Worm (Caenorhabditis elegans) whole organism, late embryonic: ENCODE data around the gene B0252.11.
A peak's percentile ranks its signal among the peaks of the same experiment; 100 is the strongest.

Experiments
- C38D4.7 ChIP-seq: fragments of 200-800 bp; sonication (Bioruptor generic); optimal IDR thresholded peaks from 2 replicates; lab custom pipeline; 2018; ENCODE audit warnings: mild to moderate bottlenecking, missing genetic modification characterization, moderate library complexity, missing compliant biosample characterization
- F13H6.1 ChIP-seq: sonication (generic microtip); optimal IDR thresholded peaks from 2 replicates; lab custom pipeline; 2016; ENCODE audit warnings: missing genetic modification characterization, missing compliant biosample characterization
- K02D7.2 ChIP-seq: sonication (generic microtip); optimal IDR thresholded peaks from 2 replicates; lab custom pipeline; 2017; ENCODE audit warnings: mild to moderate bottlenecking, missing genetic modification characterization, missing compliant biosample characterization
- K09A11.1 ChIP-seq: sonication (generic microtip); optimal IDR thresholded peaks from 2 replicates; lab custom pipeline; 2017; ENCODE audit warnings: antibody characterized with exemption, mild to moderate bottlenecking, missing genetic modification characterization, missing compliant biosample characterization; ENCODE audit not compliant: insufficient read depth
- T23F11.4 ChIP-seq: fragments of 200-800 bp; sonication (Bioruptor generic); optimal IDR thresholded peaks from 2 replicates; lab custom pipeline; 2018; ENCODE audit warnings: mild to moderate bottlenecking, missing genetic modification characterization, missing compliant biosample characterization
- Y22D7AL.16 ChIP-seq: sonication (generic microtip); optimal IDR thresholded peaks from 2 replicates; lab custom pipeline; 2016; ENCODE audit warnings: missing genetic modification characterization, missing compliant biosample characterization
- ceh-14 ChIP-seq: sonication (generic microtip); optimal IDR thresholded peaks from 2 replicates; lab custom pipeline; 2016; ENCODE audit warnings: missing genotype, missing genetic modification characterization, missing compliant biosample characterization
- ceh-18 ChIP-seq: sonication (generic microtip); optimal IDR thresholded peaks from 2 replicates; lab custom pipeline; 2016; ENCODE audit warnings: missing genetic modification characterization, missing compliant biosample characterization
- ceh-2 ChIP-seq: sonication (generic microtip); optimal IDR thresholded peaks from 2 replicates; lab custom pipeline; 2016; ENCODE audit warnings: missing genotype, missing genetic modification characterization, missing compliant biosample characterization
- ceh-22 ChIP-seq: sonication (generic microtip); optimal IDR thresholded peaks from 2 replicates; lab custom pipeline; 2017; ENCODE audit warnings: missing biosample characterization, missing genetic modification characterization
- ceh-24 ChIP-seq: sonication (generic microtip); optimal IDR thresholded peaks from 2 replicates; lab custom pipeline; 2016; ENCODE audit warnings: mild to moderate bottlenecking, missing genetic modification characterization, missing compliant biosample characterization
- ceh-30 ChIP-seq: fragments of 150-350 bp; optimal IDR thresholded peaks from 2 replicates; lab custom pipeline; 2014; ENCODE audit warnings: missing biosample characterization, missing genetic modification characterization
- ceh-31 ChIP-seq: sonication (generic microtip); optimal IDR thresholded peaks from 2 replicates; lab custom pipeline; 2016; ENCODE audit warnings: missing genetic modification characterization, missing compliant biosample characterization
- ceh-45 ChIP-seq: fragments of 200-800 bp; sonication (Bioruptor generic); IDR thresholded peaks from 2 replicates; pipeline ENCODE4 v1.3.6; 2022; ENCODE audit warnings: missing genetic modification reagents, missing genetic modification characterization, missing compliant biosample characterization
- ceh-6 ChIP-seq: fragments of 200-800 bp; sonication (Bioruptor generic); optimal IDR thresholded peaks from 2 replicates; lab custom pipeline; 2018; ENCODE audit warnings: mild to moderate bottlenecking, missing genetic modification characterization, missing compliant biosample characterization
- ceh-9 ChIP-seq: sonication (generic microtip); optimal IDR thresholded peaks from 2 replicates; lab custom pipeline; 2016; ENCODE audit warnings: mild to moderate bottlenecking, missing genetic modification characterization, inconsistent platforms, missing compliant biosample characterization
- dve-1 ChIP-seq: sonication (generic microtip); optimal IDR thresholded peaks from 2 replicates; lab custom pipeline; 2017; ENCODE audit warnings: antibody characterized with exemption, mild to moderate bottlenecking, missing genetic modification characterization, missing compliant biosample characterization
- elt-2 ChIP-seq: sonication (generic microtip); optimal IDR thresholded peaks from 2 replicates; lab custom pipeline; 2016; ENCODE audit warnings: missing genetic modification reagents, missing genetic modification characterization, missing compliant biosample characterization
- elt-4 ChIP-seq: sonication (generic microtip); optimal IDR thresholded peaks from 2 replicates; lab custom pipeline; 2016; ENCODE audit warnings: missing genetic modification characterization, missing compliant biosample characterization
- fax-1 ChIP-seq: sonication (generic microtip); optimal IDR thresholded peaks from 2 replicates; lab custom pipeline; 2016; ENCODE audit warnings: missing genotype, missing genetic modification characterization, missing compliant biosample characterization
- fkh-10 ChIP-seq: fragments of 150-350 bp; optimal IDR thresholded peaks from 2 replicates; lab custom pipeline; 2014; ENCODE audit warnings: missing biosample characterization, missing genetic modification reagents, missing genetic modification characterization
- hlh-30 ChIP-seq: sonication (generic microtip); optimal IDR thresholded peaks from 2 replicates; lab custom pipeline; 2017; ENCODE audit warnings: antibody characterized with exemption, missing genetic modification characterization, missing compliant biosample characterization; ENCODE audit not compliant: insufficient read depth
- hlh-6 ChIP-seq: sonication (generic microtip); optimal IDR thresholded peaks from 2 replicates; lab custom pipeline; 2016; ENCODE audit warnings: missing genotype, missing genetic modification characterization, missing compliant biosample characterization
- hlh-8 ChIP-seq: sonication (generic microtip); optimal IDR thresholded peaks from 2 replicates; lab custom pipeline; 2016; ENCODE audit warnings: missing genotype, missing genetic modification characterization, missing compliant biosample characterization
- lim-6 ChIP-seq: sonication (generic microtip); optimal IDR thresholded peaks from 2 replicates; lab custom pipeline; 2016; ENCODE audit warnings: missing genetic modification characterization, missing compliant biosample characterization
- lin-11 ChIP-seq: fragments of 200-800 bp; sonication (Bioruptor generic); optimal IDR thresholded peaks from 2 replicates; lab custom pipeline; 2018; ENCODE audit warnings: mild to moderate bottlenecking, missing genetic modification characterization, missing compliant biosample characterization
- mec-3 ChIP-seq: sonication (generic microtip); optimal IDR thresholded peaks from 2 replicates; lab custom pipeline; 2016; ENCODE audit warnings: borderline replicate concordance, missing genetic modification characterization, missing compliant biosample characterization
- npax-4 ChIP-seq: sonication (generic microtip); optimal IDR thresholded peaks from 2 replicates; lab custom pipeline; 2016; ENCODE audit warnings: missing genetic modification characterization, missing compliant biosample characterization
- odd-2 ChIP-seq: sonication (generic microtip); optimal IDR thresholded peaks from 2 replicates; lab custom pipeline; 2017; ENCODE audit warnings: antibody characterized with exemption, mild to moderate bottlenecking, missing genetic modification characterization, missing compliant biosample characterization
- pag-3 ChIP-seq: sonication (generic microtip); optimal IDR thresholded peaks from 2 replicates; lab custom pipeline; 2016; ENCODE audit warnings: missing compliant biosample characterization, missing genetic modification characterization, borderline replicate concordance
- pax-1 ChIP-seq: fragments of 150-350 bp; optimal IDR thresholded peaks from 2 replicates; lab custom pipeline; 2014; ENCODE audit warnings: missing biosample characterization, missing genetic modification characterization
- pha-2 ChIP-seq: sonication (generic microtip); optimal IDR thresholded peaks from 2 replicates; lab custom pipeline; 2017; ENCODE audit warnings: mild to moderate bottlenecking, missing genetic modification characterization, missing compliant biosample characterization
- pqm-1 ChIP-seq: sonication (generic microtip); optimal IDR thresholded peaks from 2 replicates; lab custom pipeline; 2016; ENCODE audit warnings: missing genetic modification characterization, missing compliant biosample characterization
- pros-1 ChIP-seq: fragments of 150-350 bp; optimal IDR thresholded peaks from 2 replicates; lab custom pipeline; 2014; ENCODE audit warnings: missing biosample characterization, missing genetic modification reagents, missing genetic modification characterization
- ref-2 ChIP-seq: sonication (generic microtip); optimal IDR thresholded peaks from 2 replicates; lab custom pipeline; 2016; ENCODE audit warnings: missing genetic modification characterization, missing compliant biosample characterization
- sox-2 ChIP-seq: fragments of 200-800 bp; sonication (Bioruptor generic); IDR thresholded peaks from 2 replicates; pipeline ENCODE4 v1.3.6; 2022; ENCODE audit warnings: missing genetic modification reagents, missing genetic modification characterization, missing compliant biosample characterization
- syd-9 ChIP-seq: sonication (generic microtip); optimal IDR thresholded peaks from 2 replicates; lab custom pipeline; 2016; ENCODE audit warnings: mild to moderate bottlenecking, missing genetic modification characterization, moderate library complexity, missing compliant biosample characterization
- tbx-7 ChIP-seq: sonication (generic microtip); optimal IDR thresholded peaks from 2 replicates; lab custom pipeline; 2016; ENCODE audit warnings: missing genotype, missing genetic modification characterization, missing compliant biosample characterization
- ttx-3 ChIP-seq: sonication (generic microtip); optimal IDR thresholded peaks from 2 replicates; lab custom pipeline; 2016; ENCODE audit warnings: missing genetic modification reagents, missing genetic modification characterization, missing compliant biosample characterization
- unc-3 ChIP-seq, 2 experiments: fragments of 200-800 bp in 1 of 2; sonication (Bioruptor generic) in 1 of 2; sonication (generic microtip) in 1 of 2; conservative IDR thresholded peaks in 1 of 2; optimal IDR thresholded peaks in 1 of 2; 2 replicates each; pipeline versions ENCODE4 v1.3.6 to Lab custom; 2016 to 2022; ENCODE audit warnings: missing compliant biosample characterization in 2 of 2, missing genetic modification characterization in 2 of 2, missing genetic modification reagents in 1 of 2
- unc-42 ChIP-seq: sonication (generic microtip); optimal IDR thresholded peaks from 2 replicates; lab custom pipeline; 2016; ENCODE audit warnings: missing genotype, missing genetic modification characterization, missing compliant biosample characterization
- unc-55 ChIP-seq: sonication (generic microtip); optimal IDR thresholded peaks from 2 replicates; lab custom pipeline; 2017; ENCODE audit warnings: missing biosample characterization, missing genetic modification reagents, missing genetic modification characterization

Gene B0252.11

DNA sequence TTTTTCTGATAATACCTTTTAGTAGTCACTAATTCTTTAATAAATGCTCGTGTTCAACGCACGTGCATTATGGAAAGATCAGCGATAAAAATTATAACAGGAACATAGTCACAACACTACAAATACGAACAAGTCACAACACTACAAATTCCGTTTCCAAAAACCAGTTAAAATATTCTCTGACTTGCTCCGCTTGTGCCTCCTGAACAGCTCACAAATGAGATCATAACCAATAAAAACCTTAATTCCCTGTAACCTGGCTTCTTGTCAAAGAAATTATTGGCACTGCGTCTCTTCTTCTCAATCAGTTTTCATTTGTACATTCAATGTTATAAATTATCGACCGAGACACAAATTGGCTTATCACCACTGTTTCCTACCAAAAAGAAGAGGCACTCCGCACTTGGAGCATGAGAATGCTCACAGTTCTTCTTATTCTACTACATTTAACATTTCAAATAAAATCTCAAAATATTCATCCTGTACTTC, 1.8 kb upstream of the B0252.11 start, which contains the start of gene B0252.1:
Gene B0252.1 (plus strand): TSS at position 318 of the 489 bp plus-strand sequence.
- no peak for TF ChIP-seq mec-3 (tag; lab: Kevin White, UChicago)
- TF ChIP-seq F13H6.1 (tag; lab: Kevin White, UChicago): no peak
- no peak for TF ChIP-seq K09A11.1 (tag; lab: Kevin White, UChicago)
- TF ChIP-seq C38D4.7 (GFP tag; lab: Kevin White, UChicago): no peak
- TF ChIP-seq pqm-1 (tag; lab: Kevin White, UChicago): no peak
- no peak for TF ChIP-seq hlh-30 (tag; lab: Kevin White, UChicago)

DNA sequence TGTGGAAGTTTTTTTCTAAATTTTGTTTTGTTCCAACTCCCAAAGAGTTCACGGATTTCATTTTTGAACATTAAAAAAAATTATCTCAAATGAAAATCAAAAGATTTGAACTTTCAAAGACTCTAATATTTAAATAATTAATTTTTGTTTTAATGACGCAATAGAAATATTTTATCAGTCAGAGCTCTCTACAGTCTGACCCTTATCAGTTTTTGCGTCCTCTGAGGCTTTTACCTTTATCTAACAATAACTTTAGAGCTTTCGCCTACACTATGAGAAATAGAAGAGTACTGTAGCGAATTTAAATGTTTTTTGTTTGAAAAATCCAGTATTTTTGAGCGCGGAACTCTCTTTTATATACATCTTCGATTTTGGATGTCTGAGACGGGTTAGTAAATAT, 1.3 kb upstream of the B0252.11 start, which contains the start of gene B0252.5:
Gene B0252.5 (minus strand): TSS at position 17 of the 400 bp plus-strand sequence.
- no peak for TF ChIP-seq ceh-9 (tag; lab: Kevin White, UChicago)
- TF ChIP-seq pax-1: no peak
- no peak for TF ChIP-seq ceh-24 (tag; lab: Kevin White, UChicago)
- no peak for TF ChIP-seq pag-3 (tag; lab: Kevin White, UChicago)
- TF ChIP-seq dve-1 (tag; lab: Kevin White, UChicago): no peak
- no peak for TF ChIP-seq ceh-6 (GFP tag; lab: Kevin White, UChicago)
- TF ChIP-seq pros-1 (tag; lab: Kevin White, UChicago): no peak
- no peak for TF ChIP-seq npax-4 (tag; lab: Kevin White, UChicago)
- TF ChIP-seq fax-1 (tag; lab: Kevin White, UChicago): no peak
- TF ChIP-seq ceh-45 (GFP tag; lab: Robert Waterston, UW): no peak
- no peak for TF ChIP-seq pha-2 (tag; lab: Kevin White, UChicago)
- no peak for TF ChIP-seq tbx-7 (tag; lab: Kevin White, UChicago)
- no peak for TF ChIP-seq ceh-22

DNA sequence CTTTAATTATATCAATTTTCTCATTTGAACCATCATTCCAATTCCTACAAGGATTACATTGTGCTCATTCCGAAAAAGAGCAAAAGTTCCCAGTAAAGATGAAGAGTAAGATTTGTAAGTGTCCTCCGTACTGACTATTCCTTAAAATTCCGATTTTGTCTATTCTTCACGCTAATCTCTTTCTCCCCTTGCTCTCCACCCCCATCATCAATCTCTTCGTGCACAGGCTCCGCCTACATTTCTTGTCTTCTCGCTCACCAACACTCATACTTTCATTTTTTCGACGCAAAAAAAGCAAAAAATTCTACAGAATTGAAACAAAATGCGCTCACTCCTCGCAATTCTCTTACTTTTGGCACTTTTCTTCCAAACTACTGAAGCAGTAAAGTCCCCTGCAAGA, 1.7 kb downstream of the B0252.11 start, which contains the start of gene B0252.8:
Gene B0252.8 (plus strand): TSS at position 292 of the 400 bp plus-strand sequence.
- TF ChIP-seq hlh-6 (tag; lab: Kevin White, UChicago) (no peak), ceh-6 (GFP tag; lab: Kevin White, UChicago) (no peak), ceh-18 (no peak), pag-3 (tag; lab: Kevin White, UChicago) (no peak), sox-2 (no peak)

- TF ChIP-seq hlh-8 (peak; percentile 91), fkh-10 (GFP tag; lab: Kevin White, UChicago) (no peak), ceh-30 (tag; lab: Kevin White, UChicago) (no peak), hlh-6 (tag; lab: Kevin White, UChicago) (no peak), ceh-31 (tag; lab: Kevin White, UChicago) (peak; percentile 95), pros-1 (tag; lab: Kevin White, UChicago) (no peak), unc-42 (tag; lab: Kevin White, UChicago) (peak; percentile 59), ttx-3 (tag; lab: Kevin White, UChicago) (peak; percentile 49), ref-2 (tag; lab: Kevin White, UChicago) (peak; percentile 89), ceh-24 (tag; lab: Kevin White, UChicago) (no peak), pqm-1 (tag; lab: Kevin White, UChicago) (peak; percentile 12), sox-2 (0 out of 2 replicates have a peak, but pooled peaks have one; percentile 16), pag-3 (tag; lab: Kevin White, UChicago) (no peak), T23F11.4 (GFP tag; lab: Kevin White, UChicago) (no peak), K02D7.2 (no peak), tbx-7 (tag; lab: Kevin White, UChicago) (peak; percentile 98), ceh-18 (peak; percentile 22), ceh-2 (tag; lab: Kevin White, UChicago) (peak; percentile 95), ceh-9 (tag; lab: Kevin White, UChicago) (no peak), pha-2 (tag; lab: Kevin White, UChicago) (no peak), unc-3 (GFP tag; conservative IDR thresholded peaks at IDR 0.05; lab: Robert Waterston, UW) (peak; percentile 61), unc-3 (tag; optimal IDR thresholded peaks at IDR 0.05; lab: Kevin White, UChicago) (peak; percentile 21), Y22D7AL.16 (tag; lab: Kevin White, UChicago) (no peak), lin-11 (tag; lab: Kevin White, UChicago) (no peak), syd-9 (peak; percentile 56), lim-6 (peak; percentile 66), ceh-14 (tag; lab: Kevin White, UChicago) (peak; percentile 80), F13H6.1 (tag; lab: Kevin White, UChicago) (peak; percentile 29), pax-1 (no peak), dve-1 (tag; lab: Kevin White, UChicago) (no peak), ceh-6 (GFP tag; lab: Kevin White, UChicago) (peak; percentile 16), odd-2 (tag; lab: Kevin White, UChicago) (no peak), elt-4 (tag; lab: Kevin White, UChicago) (no peak), unc-55 (GFP tag; lab: Kevin White, UChicago) (no peak), elt-2 (peak; percentile 61)
These were observed 4.3 kb downstream of the B0252.11 start, which contains the start of gene cyn-10 for ce11 chrII:6913309-6913708. TSS of gene cyn-10 (minus strand) at chrII:6913365.
